Worm (Caenorhabditis elegans) whole organism, L4/young adult: ENCODE data around the gene C10A4.1.

Experiments
- W03F9.2 ChIP-seq: fragments of 150-350 bp; optimal IDR thresholded peaks from 2 replicates; lab custom pipeline; 2014; ENCODE audit warnings: missing biosample characterization, missing genetic modification characterization
- dao-5 ChIP-seq: sonication (generic microtip); optimal IDR thresholded peaks from 2 replicates; lab custom pipeline; 2016; ENCODE audit warnings: missing genotype, missing genetic modification characterization, moderate library complexity, missing compliant biosample characterization
- him-1 ChIP-seq: sonication (generic microtip); optimal IDR thresholded peaks from 2 replicates; lab custom pipeline; 2016; ENCODE audit warnings: missing genotype, missing genetic modification reagents, missing genetic modification characterization, missing compliant biosample characterization

C10A4.1 gene

ce11 chrX:7460516-7460915 is 44.3 kb downstream of the C10A4.1 start:
- TF ChIP-seq him-1 (tag; lab: Kevin White, UChicago) (no peak), W03F9.2 (tag; lab: Kevin White, UChicago) (no peak), dao-5 (no peak)

- TF ChIP-seq W03F9.2 (tag; lab: Kevin White, UChicago) (no peak), him-1 (tag; lab: Kevin White, UChicago) (no peak), dao-5 (no peak)
These were observed 47.5 kb downstream of the C10A4.1 start, which contains the start of gene sox-2 for ce11 chrX:7463637-7464036. sox-2 (minus strand) TSS chrX:7463736.

- TF ChIP-seq him-1 (tag; lab: Kevin White, UChicago) = no peak
- TF ChIP-seq W03F9.2 (tag; lab: Kevin White, UChicago) = no peak
- TF ChIP-seq dao-5 = no peak
These were observed 48.2 kb downstream of the C10A4.1 start for ce11 chrX:7464389-7464788.

- TF ChIP-seq dao-5 = no peak
- TF ChIP-seq him-1 (tag; lab: Kevin White, UChicago) = no peak
- no peak for TF ChIP-seq W03F9.2 (tag; lab: Kevin White, UChicago)
These were observed 50.5 kb downstream of the C10A4.1 start for ce11 chrX:7466682-7467081.
